In the genomic region with DNA sequence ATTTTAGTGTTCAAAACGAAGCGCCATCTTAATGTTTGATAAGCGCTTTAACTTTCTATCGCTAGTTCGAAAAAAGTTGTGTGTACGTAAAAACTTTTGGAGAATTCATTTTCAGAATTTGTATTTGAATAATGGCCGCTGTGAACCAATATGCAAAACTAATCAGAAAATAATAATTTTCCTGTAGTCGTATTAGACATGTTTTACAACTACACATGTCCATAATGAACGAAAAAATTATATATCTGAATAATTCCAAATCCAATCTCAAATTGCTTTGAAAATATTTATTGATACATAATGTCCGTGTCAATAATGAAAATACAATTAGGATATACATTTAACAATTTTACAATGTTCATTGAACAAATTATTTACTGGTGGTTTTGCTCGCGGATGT, we compare ENCODE assay signal across 4 worm cellular contexts.
TF ChIP-seq lines count a peak whose summit lies in the region.

No protein-coding gene starts in this region.

TF ChIP-seq in whole organism, L2 larva, 48 proteins besides CTCF, POLR2A, EP300 and RAD21:
- TF ChIP-seq sma-3 (GFP tag; optimal IDR thresholded peaks at IDR 0.05; lab: Kevin White, UChicago): peak; percentile 7
- peak; percentile 9 for TF ChIP-seq fos-1 (tag; optimal IDR thresholded peaks at IDR 0.05; lab: Kevin White, UChicago)
- TF ChIP-seq nhr-25 (tag; optimal IDR thresholded peaks at IDR 0.05; lab: Kevin White, UChicago): no peak
- TF ChIP-seq unc-62 (GFP tag; optimal IDR thresholded peaks at IDR 0.05; lab: Kevin White, UChicago): no peak

TF ChIP-seq in whole organism, L3 larva, 47 proteins besides CTCF, POLR2A, EP300 and RAD21:
- no peak for TF ChIP-seq fos-1 (tag; optimal IDR thresholded peaks at IDR 0.05; lab: Kevin White, UChicago)
- TF ChIP-seq pqm-1 (tag; optimal IDR thresholded peaks at IDR 0.05; lab: Kevin White, UChicago): no peak
- no peak for TF ChIP-seq jun-1 (tag; optimal IDR thresholded peaks at IDR 0.05; lab: Kevin White, UChicago)
- no peak for TF ChIP-seq unc-39 (tag; optimal IDR thresholded peaks at IDR 0.05; lab: Kevin White, UChicago)
- no peak for TF ChIP-seq ceh-16 (tag; optimal IDR thresholded peaks at IDR 0.05; lab: Kevin White, UChicago)
- TF ChIP-seq sea-2 (GFP tag; optimal IDR thresholded peaks at IDR 0.05; lab: Kevin White, UChicago): no peak
- peak; percentile 44 for TF ChIP-seq ama-1 (optimal IDR thresholded peaks at IDR 0.05; lab: Kevin White, UChicago)
- no peak for TF ChIP-seq skn-1 (tag; optimal IDR thresholded peaks at IDR 0.05; lab: Kevin White, UChicago)
- TF ChIP-seq nhr-28 (tag; optimal IDR thresholded peaks at IDR 0.05; lab: Kevin White, UChicago): no peak
- no peak for TF ChIP-seq snpc-4 (tag; optimal IDR thresholded peaks at IDR 0.05; lab: Kevin White, UChicago)
- TF ChIP-seq elt-2 (tag; optimal IDR thresholded peaks at IDR 0.05; lab: Kevin White, UChicago): peak; percentile 20

TF ChIP-seq in whole organism, L4 larva, 104 proteins besides CTCF, POLR2A, EP300 and RAD21:
- TF ChIP-seq mep-1 (tag; optimal IDR thresholded peaks at IDR 0.05; lab: Kevin White, UChicago) (peak; percentile 50), aha-1 (tag; lab: Kevin White, UChicago) (peak; percentile 92), nhr-10 (tag; optimal IDR thresholded peaks at IDR 0.05; lab: Kevin White, UChicago) (no peak), daf-16 (GFP tag; optimal IDR thresholded peaks at IDR 0.05; lab: Kevin White, UChicago) (no peak), daf-16 (tag; optimal IDR thresholded peaks at IDR 0.05; lab: Kevin White, UChicago) (peak; percentile 19), nhr-237 (tag; optimal IDR thresholded peaks at IDR 0.05; lab: Kevin White, UChicago) (no peak)
TF ChIP-seq in whole organism, L4 larva: peak in this region for 3.

TF ChIP-seq in whole organism, young adult, 124 proteins besides CTCF, POLR2A, EP300 and RAD21:
- TF ChIP-seq Y53G8AR.9 (GFP tag; conservative IDR thresholded peaks at IDR 0.05; lab: Robert Waterston, UW) (peak; percentile 17; the same call in 1 of the 2 replicates), nhr-80 (tag; optimal IDR thresholded peaks at IDR 0.05; lab: Kevin White, UChicago) (peak; percentile 4), zim-3 (tag; optimal IDR thresholded peaks at IDR 0.05; lab: Kevin White, UChicago) (no peak), ccch-3 (GFP tag; optimal IDR thresholded peaks at IDR 0.05; lab: Kevin White, UChicago) (no peak), unc-62 (GFP tag; optimal IDR thresholded peaks at IDR 0.05; lab: Kevin White, UChicago) (no peak)
